Worm (Caenorhabditis elegans): Measurements from ENCODE around the gene W07A12.8.

ce11 chrII:9157125-9157524 is 8.5 kb downstream of the W07A12.8 start:
- TF ChIP-seq elt-3 (tag; optimal IDR thresholded peaks at IDR 0.05) = no peak
- TF ChIP-seq fkh-10 (GFP tag; optimal IDR thresholded peaks at IDR 0.05) = no peak
- no peak for TF ChIP-seq lir-3 (tag; optimal IDR thresholded peaks at IDR 0.05; ENCODE audit: poor library complexity)
- TF ChIP-seq snpc-4 (tag; optimal IDR thresholded peaks at IDR 0.05) = no peak
- TF ChIP-seq blmp-1 (tag; optimal IDR thresholded peaks at IDR 0.05) = no peak
- no peak for TF ChIP-seq nhr-28 (tag; optimal IDR thresholded peaks at IDR 0.05)
- TF ChIP-seq isw-1 (GFP tag; IDR thresholded peaks at IDR 0.05) = no peak
- TF ChIP-seq alr-1 (tag; optimal IDR thresholded peaks at IDR 0.05; ENCODE audit: borderline replicate concordance) = no peak
